Worm (Caenorhabditis elegans) whole organism, L4 larva: Measurements from ENCODE around the gene F46B6.2.
A peak's percentile ranks its signal among the peaks of the same experiment; 100 is the strongest.

ENCODE experiments used
- F49E8.2 ChIP-seq: sonication (generic microtip); optimal IDR thresholded peaks from 2 replicates; lab custom pipeline; 2016; ENCODE audit warnings: missing compliant biosample characterization, mild to moderate bottlenecking, missing genetic modification characterization, borderline replicate concordance
- T20F7.1 ChIP-seq: fragments of 200-800 bp; sonication (Bioruptor generic); optimal IDR thresholded peaks from 2 replicates; lab custom pipeline; 2018; ENCODE audit warnings: mild to moderate bottlenecking, missing genetic modification characterization, missing compliant biosample characterization
- T26A8.4 ChIP-seq: fragments of 200-800 bp; sonication (Bioruptor generic); IDR thresholded peaks from 2 replicates; pipeline ENCODE4 v1.3.6; 2022; ENCODE audit warnings: missing genetic modification characterization, missing compliant biosample characterization
- ZK546.5 ChIP-seq, 2 experiments: sonication (generic microtip); optimal IDR thresholded peaks; 2 replicates each; lab custom pipeline; 2017; ENCODE audit warnings: missing biosample characterization in 2 of 2, missing genetic modification characterization in 2 of 2
- aha-1 ChIP-seq: fragments of 150-350 bp; peaks from one replicate; lab custom pipeline; 2014; ENCODE audit warnings: missing biosample characterization, missing genetic modification characterization
- arid-1 ChIP-seq: fragments of 200-800 bp; sonication (Bioruptor generic); conservative IDR thresholded peaks from 2 replicates; pipeline ENCODE4 v1.3.6; 2022; ENCODE audit warnings: missing genetic modification reagents, missing genetic modification characterization, missing compliant biosample characterization
- ceh-20 ChIP-seq: fragments of 200-800 bp; sonication (Bioruptor generic); IDR thresholded peaks from 2 replicates; pipeline ENCODE4 v1.3.6; 2022; ENCODE audit warnings: missing genetic modification reagents, missing genetic modification characterization, missing compliant biosample characterization
- ceh-28 ChIP-seq: fragments of 150-350 bp; optimal IDR thresholded peaks from 2 replicates; lab custom pipeline; 2014; ENCODE audit warnings: missing biosample characterization, missing genetic modification reagents, missing genetic modification characterization
- ceh-62 ChIP-seq: sonication (generic microtip); optimal IDR thresholded peaks from 2 replicates; lab custom pipeline; 2017; ENCODE audit warnings: missing biosample characterization, missing genetic modification characterization
- ces-1 ChIP-seq: fragments of 150-350 bp; sonication (generic microtip); optimal IDR thresholded peaks from 4 replicates; lab custom pipeline; 2014; ENCODE audit warnings: missing biosample characterization, missing genetic modification reagents, missing genetic modification characterization
- ctbp-1 ChIP-seq: fragments of 200-800 bp; sonication (Bioruptor generic); IDR thresholded peaks from 2 replicates; pipeline ENCODE4 v1.3.6; 2022; ENCODE audit warnings: missing genetic modification reagents, missing genetic modification characterization, missing compliant biosample characterization
- daf-12 ChIP-seq: fragments of 150-350 bp; optimal IDR thresholded peaks from 2 replicates; lab custom pipeline; 2014; ENCODE audit warnings: missing biosample characterization, missing genetic modification reagents, missing genetic modification characterization
- daf-8 ChIP-seq: fragments of 200-800 bp; sonication (Bioruptor generic); IDR thresholded peaks from 2 replicates; pipeline ENCODE4 v1.3.6; 2022; ENCODE audit warnings: missing genetic modification characterization, missing compliant biosample characterization
- dmd-6 ChIP-seq: fragments of 200-800 bp; sonication (Bioruptor generic); IDR thresholded peaks from 2 replicates; pipeline ENCODE4 v1.3.6; 2022; ENCODE audit warnings: missing genetic modification reagents, missing genetic modification characterization, missing compliant biosample characterization
- dmd-8 ChIP-seq: fragments of 200-800 bp; sonication (Bioruptor generic); IDR thresholded peaks from 2 replicates; pipeline ENCODE4 v1.3.6; 2022; ENCODE audit warnings: missing genetic modification characterization, missing compliant biosample characterization
- dmd-9 ChIP-seq: fragments of 200-800 bp; sonication (Bioruptor generic); IDR thresholded peaks from 2 replicates; pipeline ENCODE4 v1.3.6; 2022; ENCODE audit warnings: missing genetic modification reagents, missing genetic modification characterization, missing compliant biosample characterization
- duxl-1 ChIP-seq: sonication (generic microtip); optimal IDR thresholded peaks from 2 replicates; lab custom pipeline; 2016; ENCODE audit warnings: mild to moderate bottlenecking, missing genetic modification characterization, moderate library complexity, missing compliant biosample characterization; ENCODE audit not compliant: poor library complexity
- dve-1 ChIP-seq: sonication (generic microtip); optimal IDR thresholded peaks from 2 replicates; lab custom pipeline; 2017; ENCODE audit warnings: antibody characterized with exemption, mild to moderate bottlenecking, missing genetic modification characterization, missing compliant biosample characterization; ENCODE audit not compliant: insufficient read depth
- gei-8 ChIP-seq: fragments of 200-800 bp; sonication (Bioruptor generic); optimal IDR thresholded peaks from 2 replicates; lab custom pipeline; 2018; ENCODE audit warnings: mild to moderate bottlenecking, missing genetic modification characterization, missing compliant biosample characterization
- hif-1 ChIP-seq, 2 experiments: sonication (generic microtip); optimal IDR thresholded peaks; 2 replicates each; lab custom pipeline; 2016 to 2017; ENCODE audit warnings: missing compliant biosample characterization in 2 of 2, missing genetic modification characterization in 2 of 2, missing genetic modification reagents in 2 of 2, missing genotype in 2 of 2, mild to moderate bottlenecking in 1 of 2
- hlh-11 ChIP-seq: fragments of 200-800 bp; sonication (Bioruptor generic); optimal IDR thresholded peaks from 2 replicates; lab custom pipeline; 2018; ENCODE audit warnings: mild to moderate bottlenecking, missing genetic modification characterization, missing compliant biosample characterization
- hlh-30 ChIP-seq: sonication (generic microtip); optimal IDR thresholded peaks from 2 replicates; lab custom pipeline; 2017; ENCODE audit warnings: antibody characterized with exemption, mild to moderate bottlenecking, missing genetic modification characterization, missing compliant biosample characterization; ENCODE audit not compliant: insufficient read depth
- lim-7 ChIP-seq: fragments of 200-800 bp; sonication (Bioruptor generic); IDR thresholded peaks from 2 replicates; pipeline ENCODE4 v1.3.6; 2022; ENCODE audit warnings: missing genetic modification characterization, missing compliant biosample characterization
- lin-13 ChIP-seq: fragments of 150-350 bp; optimal IDR thresholded peaks from 2 replicates; lab custom pipeline; 2014; ENCODE audit warnings: missing biosample characterization, missing genetic modification reagents, missing genetic modification characterization
- lin-39 ChIP-seq: fragments of 150-350 bp; optimal IDR thresholded peaks from 2 replicates; lab custom pipeline; 2014; ENCODE audit warnings: missing biosample characterization, missing genetic modification reagents, missing genetic modification characterization
- madf-9 ChIP-seq: fragments of 200-800 bp; sonication (Bioruptor generic); conservative IDR thresholded peaks from 2 replicates; pipeline ENCODE4 v1.3.6; 2022; ENCODE audit warnings: missing genetic modification reagents, missing genetic modification characterization, missing compliant biosample characterization
- mdt-29 ChIP-seq: fragments of 200-800 bp; sonication (Bioruptor generic); IDR thresholded peaks from 2 replicates; pipeline ENCODE4 v1.3.6; 2022; ENCODE audit warnings: missing genetic modification reagents, missing genetic modification characterization, missing compliant biosample characterization
- mes-2 ChIP-seq: sonication (generic microtip); optimal IDR thresholded peaks from 2 replicates; lab custom pipeline; 2016; ENCODE audit warnings: missing genotype, mild to moderate bottlenecking, missing genetic modification characterization, missing compliant biosample characterization; ENCODE audit not compliant: poor library complexity, severe bottlenecking
- mxl-2 ChIP-seq: fragments of 200-800 bp; sonication (Bioruptor generic); conservative IDR thresholded peaks from 2 replicates; pipeline ENCODE4 v1.3.6; 2022; ENCODE audit warnings: missing genetic modification reagents, missing genetic modification characterization, missing compliant biosample characterization
- nhr-102 ChIP-seq: sonication (generic microtip); optimal IDR thresholded peaks from 2 replicates; lab custom pipeline; 2016; ENCODE audit warnings: mild to moderate bottlenecking, missing genetic modification characterization, moderate library complexity, missing compliant biosample characterization
- nhr-11 ChIP-seq: fragments of 150-350 bp; optimal IDR thresholded peaks from 2 replicates; lab custom pipeline; 2014; ENCODE audit warnings: missing biosample characterization, missing genetic modification characterization
- nhr-237 ChIP-seq: sonication (generic microtip); optimal IDR thresholded peaks from 2 replicates; lab custom pipeline; 2017; ENCODE audit warnings: missing biosample characterization, missing genetic modification characterization
- nhr-41 ChIP-seq: fragments of 200-800 bp; sonication (Bioruptor generic); IDR thresholded peaks from 2 replicates; pipeline ENCODE4 v1.3.6; 2022; ENCODE audit warnings: missing genetic modification reagents, missing genetic modification characterization, missing compliant biosample characterization
- nhr-48 ChIP-seq: sonication (generic microtip); optimal IDR thresholded peaks from 2 replicates; lab custom pipeline; 2016; ENCODE audit warnings: mild to moderate bottlenecking, missing genetic modification characterization, missing compliant biosample characterization
- nhr-6 ChIP-seq: fragments of 150-350 bp; optimal IDR thresholded peaks from 2 replicates; lab custom pipeline; 2014; ENCODE audit warnings: missing biosample characterization, missing genetic modification characterization
- nhr-76 ChIP-seq: fragments of 150-350 bp; optimal IDR thresholded peaks from 2 replicates; lab custom pipeline; 2014; ENCODE audit warnings: missing biosample characterization, missing genetic modification characterization
- nhr-77 ChIP-seq: fragments of 150-350 bp; optimal IDR thresholded peaks from 2 replicates; lab custom pipeline; 2014; ENCODE audit warnings: missing biosample characterization, missing genetic modification characterization
- pha-4 ChIP-seq, 2 experiments: fragments of 150-350 bp in 1 of 2; fragments of 200-800 bp in 1 of 2; sonication (Bioruptor generic) in 1 of 2; IDR thresholded peaks in 1 of 2; optimal IDR thresholded peaks in 1 of 2; 2 replicates each; pipeline versions ENCODE4 v1.3.6 to Lab custom; 2014 to 2022; ENCODE audit warnings: missing genetic modification characterization in 2 of 2, missing genetic modification reagents in 2 of 2, missing biosample characterization in 1 of 2, missing compliant biosample characterization in 1 of 2
- saeg-2 ChIP-seq: fragments of 200-800 bp; sonication (Bioruptor generic); IDR thresholded peaks from 2 replicates; pipeline ENCODE4 v1.3.6; 2022; ENCODE audit warnings: missing genetic modification reagents, missing genetic modification characterization, missing compliant biosample characterization
- sdz-12 ChIP-seq: fragments of 200-800 bp; sonication (Bioruptor generic); optimal IDR thresholded peaks from 2 replicates; lab custom pipeline; 2018; ENCODE audit warnings: mild to moderate bottlenecking, missing genetic modification characterization, missing compliant biosample characterization
- skn-1 ChIP-seq: fragments of 150-350 bp; optimal IDR thresholded peaks from 2 replicates; lab custom pipeline; 2014; ENCODE audit warnings: missing biosample characterization, missing genetic modification characterization
- snpc-4 ChIP-seq: fragments of 150-350 bp; optimal IDR thresholded peaks from 2 replicates; lab custom pipeline; 2014; ENCODE audit warnings: missing biosample characterization, missing genetic modification characterization
- spr-1 ChIP-seq: sonication (generic microtip); optimal IDR thresholded peaks from 2 replicates; lab custom pipeline; 2016; ENCODE audit warnings: mild to moderate bottlenecking, missing genetic modification characterization, missing compliant biosample characterization
- spr-3 ChIP-seq: fragments of 200-800 bp; sonication (Bioruptor generic); optimal IDR thresholded peaks from 2 replicates; lab custom pipeline; 2018; ENCODE audit warnings: mild to moderate bottlenecking, missing genetic modification characterization, missing compliant biosample characterization
- tra-1 ChIP-seq: fragments of 200-800 bp; sonication (Bioruptor generic); IDR thresholded peaks from 2 replicates; pipeline ENCODE4 v1.3.6; 2022; ENCODE audit warnings: missing genetic modification reagents, missing genetic modification characterization, missing compliant biosample characterization
- unc-130 ChIP-seq: sonication (generic microtip); optimal IDR thresholded peaks from 2 replicates; lab custom pipeline; 2016; ENCODE audit warnings: missing genetic modification reagents, missing genetic modification characterization, missing compliant biosample characterization
- unc-39 ChIP-seq: sonication (generic microtip); optimal IDR thresholded peaks from 2 replicates; lab custom pipeline; 2017; ENCODE audit warnings: missing biosample characterization, missing genetic modification characterization
- zfp-2 ChIP-seq: sonication (generic microtip); optimal IDR thresholded peaks from 2 replicates; lab custom pipeline; 2016; ENCODE audit warnings: mild to moderate bottlenecking, missing genetic modification characterization, missing compliant biosample characterization
- zip-2 ChIP-seq: fragments of 150-350 bp; optimal IDR thresholded peaks from 2 replicates; lab custom pipeline; 2014; ENCODE audit warnings: missing biosample characterization, missing genetic modification characterization
- ztf-7 ChIP-seq: fragments of 150-350 bp; optimal IDR thresholded peaks from 2 replicates; lab custom pipeline; 2014; ENCODE audit warnings: missing biosample characterization, missing genetic modification characterization

Gene F46B6.2

ce11 chrV:9789657-9790261 is 17.7 kb downstream of the F46B6.2 start, which contains the start of gene ztf-7 (continued):
- TF ChIP-seq daf-12 (no peak), snpc-4 (tag; lab: Kevin White, UChicago) (no peak), nhr-76 (peak; percentile 48), ceh-62 (no peak), mxl-2 (peak; percentile 77), lim-7 (GFP tag; lab: Robert Waterston, UW) (peak; percentile 24; the same call in 1 of the 2 replicates), ztf-7 (tag; lab: Kevin White, UChicago) (peak; percentile 73), spr-1 (peak; percentile 91), saeg-2 (GFP tag; lab: Robert Waterston, UW) (peak; percentile 93), mes-2 (tag; lab: Kevin White, UChicago) (peak; percentile 90), nhr-41 (GFP tag; lab: Robert Waterston, UW) (peak; percentile 74), nhr-237 (tag; lab: Kevin White, UChicago) (no peak), unc-39 (no peak), unc-130 (GFP tag; lab: Kevin White, UChicago) (no peak), gei-8 (peak; percentile 88), daf-8 (GFP tag; lab: Robert Waterston, UW) (no peak), nhr-11 (tag; lab: Kevin White, UChicago) (peak; percentile 98), tra-1 (GFP tag; lab: Robert Waterston, UW) (peak; percentile 97), ZK546.5 (tag; optimal IDR thresholded peaks at IDR 0.05; lab: Kevin White, UChicago) (no peak), hlh-11 (tag; lab: Kevin White, UChicago) (peak; percentile 100), aha-1 (tag; lab: Kevin White, UChicago) (peak; percentile 99), pha-4 (GFP tag; IDR thresholded peaks at IDR 0.05; lab: Robert Waterston, UW) (peak; percentile 84), pha-4 (tag; optimal IDR thresholded peaks at IDR 0.05; lab: Kevin White, UChicago) (peak; percentile 41), nhr-48 (tag; lab: Kevin White, UChicago) (peak; percentile 92), T26A8.4 (peak; percentile 96), dmd-6 (GFP tag; lab: Robert Waterston, UW) (peak; percentile 99), ceh-28 (no peak), hlh-30 (peak; percentile 100), duxl-1 (tag; lab: Kevin White, UChicago) (peak; percentile 82), lin-39 (tag; lab: Kevin White, UChicago) (no peak), mdt-29 (peak; percentile 95), sdz-12 (no peak), madf-9 (peak; percentile 86), T20F7.1 (GFP tag; lab: Kevin White, UChicago) (peak; percentile 91), spr-3 (peak; percentile 87), dmd-9 (GFP tag; lab: Robert Waterston, UW) (peak; percentile 80; the same call in 1 of the 2 replicates), ctbp-1 (GFP tag; lab: Robert Waterston, UW) (peak; percentile 92), ces-1 (GFP tag; lab: Kevin White, UChicago) (no peak), dve-1 (tag; lab: Kevin White, UChicago) (peak; percentile 98), zfp-2 (tag; lab: Kevin White, UChicago) (peak; percentile 52), nhr-102 (peak; percentile 97), zip-2 (tag; lab: Kevin White, UChicago) (peak; percentile 70), ceh-20 (GFP tag; lab: Robert Waterston, UW) (peak; percentile 96), nhr-77 (tag; lab: Kevin White, UChicago) (peak; percentile 97), hif-1 (tag; optimal IDR thresholded peaks at IDR 0.05; lab: Kevin White, UChicago) (peak; percentile 74 to 92), arid-1 (peak; percentile 77), dmd-8 (no peak), skn-1 (tag; lab: Kevin White, UChicago) (peak; percentile 29), lin-13 (peak; percentile 92), F49E8.2 (tag; lab: Kevin White, UChicago) (peak; percentile 51), nhr-6 (peak; percentile 87)
